Fruit fly (Drosophila melanogaster) whole organism, embryonic: ENCODE data around the gene kin17.

Experiments used
- CG1024 ChIP-seq: fragments of 200-800 bp; sonication (Bioruptor generic); IDR thresholded peaks from 2 replicates; pipeline ENCODE4 v1.3.6; 2022; ENCODE audit warnings: missing biosample characterization, missing genetic modification characterization
- CG10543 ChIP-seq: fragments of 200-800 bp; sonication (Bioruptor generic); optimal IDR thresholded peaks from 3 replicates; lab custom pipeline; 2017; ENCODE audit warnings: missing biosample characterization, mild to moderate bottlenecking, missing genetic modification characterization, moderate library complexity
- CG10959 ChIP-seq: fragments of 200-800 bp; sonication (Bioruptor generic); IDR thresholded peaks from 2 replicates; pipeline ENCODE4 v1.3.6; 2022; ENCODE audit warnings: missing biosample characterization, missing genetic modification characterization
- CG12769 ChIP-seq: fragments of 200-800 bp; sonication (Bioruptor generic); optimal IDR thresholded peaks from 2 replicates; lab custom pipeline; 2019; ENCODE audit warnings: missing biosample characterization, mild to moderate bottlenecking, missing genetic modification characterization, moderate library complexity
- CG14667 ChIP-seq: fragments of 200-800 bp; sonication (Bioruptor generic); IDR thresholded peaks from 2 replicates; pipeline ENCODE4 v1.3.6; 2022; ENCODE audit warnings: missing biosample characterization, missing genetic modification characterization
- CG15601 ChIP-seq: fragments of 200-800 bp; sonication (Bioruptor generic); optimal IDR thresholded peaks from 3 replicates; lab custom pipeline; 2019; ENCODE audit warnings: missing biosample characterization, mild to moderate bottlenecking, missing genetic modification characterization, moderate library complexity
- CG1603 ChIP-seq: fragments of 200-800 bp; sonication (Bioruptor generic); optimal IDR thresholded peaks from 2 replicates; lab custom pipeline; 2019; ENCODE audit warnings: missing biosample characterization, mild to moderate bottlenecking, missing genetic modification characterization, moderate library complexity
- CG17829 ChIP-seq: fragments of 200-800 bp; optimal IDR thresholded peaks from 2 replicates; lab custom pipeline; 2019; ENCODE audit warnings: missing biosample characterization, mild to moderate bottlenecking, missing genetic modification characterization, moderate library complexity
- CG18619 ChIP-seq: fragments of 200-800 bp; sonication (Bioruptor generic); optimal IDR thresholded peaks from 3 replicates; lab custom pipeline; 2017; ENCODE audit warnings: missing biosample characterization, mild to moderate bottlenecking, missing genetic modification characterization
- CG2199 ChIP-seq: fragments of 200-800 bp; sonication (Bioruptor generic); IDR thresholded peaks from 3 replicates; pipeline ENCODE4 v1.3.6; 2022; ENCODE audit warnings: missing biosample characterization, missing genetic modification characterization
- CG2875 ChIP-seq: fragments of 200-800 bp; sonication (Bioruptor generic); optimal IDR thresholded peaks from 2 replicates; lab custom pipeline; 2017; ENCODE audit warnings: missing biosample characterization, mild to moderate bottlenecking, missing genetic modification characterization, missing genetic modification reagents
- CG30403 ChIP-seq: fragments of 200-800 bp; sonication (Bioruptor generic); optimal IDR thresholded peaks from 3 replicates; lab custom pipeline; 2016; ENCODE audit warnings: missing biosample characterization, missing genetic modification characterization
- CG3065 ChIP-seq: fragments of 200-800 bp; sonication (Bioruptor generic); optimal IDR thresholded peaks from 2 replicates; lab custom pipeline; 2016; ENCODE audit warnings: missing biosample characterization, missing genetic modification characterization
- CG31388 ChIP-seq: fragments of 200-800 bp; sonication (Bioruptor generic); optimal IDR thresholded peaks from 2 replicates; lab custom pipeline; 2016; ENCODE audit warnings: missing biosample characterization, missing genetic modification characterization
- CG42726 ChIP-seq: fragments of 200-800 bp; sonication (Bioruptor generic); IDR thresholded peaks from 2 replicates; pipeline ENCODE4 v1.3.6; 2022; ENCODE audit warnings: missing biosample characterization, missing genetic modification characterization; ENCODE audit not compliant: partially characterized antibody
- CG7271 ChIP-seq: fragments of 200-800 bp; sonication (Bioruptor generic); optimal IDR thresholded peaks from 2 replicates; lab custom pipeline; 2018; ENCODE audit warnings: missing biosample characterization, mild to moderate bottlenecking, missing genetic modification characterization, moderate library complexity
- CG7839 ChIP-seq: fragments of 200-800 bp; sonication (Bioruptor generic); optimal IDR thresholded peaks from 3 replicates; lab custom pipeline; 2018; ENCODE audit warnings: missing biosample characterization, mild to moderate bottlenecking, missing genetic modification characterization, moderate library complexity
- CG7928 ChIP-seq: fragments of 200-800 bp; sonication (Bioruptor generic); optimal IDR thresholded peaks from 2 replicates; lab custom pipeline; 2017; ENCODE audit warnings: missing biosample characterization, mild to moderate bottlenecking, missing genetic modification characterization
- CG8290 ChIP-seq, 3 experiments: fragments of 200-800 bp; sonication (Bioruptor generic); optimal IDR thresholded peaks; 2 replicates each; lab custom pipeline; 2016 to 2019; ENCODE audit warnings: missing biosample characterization in 3 of 3, missing genetic modification characterization in 3 of 3, mild to moderate bottlenecking in 2 of 3, moderate library complexity in 1 of 3
- CTCF ChIP-seq: fragments of 200-800 bp; sonication (Bioruptor generic); optimal IDR thresholded peaks from 2 replicates; lab custom pipeline; 2017; ENCODE audit warnings: missing biosample characterization, mild to moderate bottlenecking, missing genetic modification characterization, moderate library complexity
- CrebB ChIP-seq: fragments of 200-800 bp; sonication (Bioruptor generic); optimal IDR thresholded peaks from 3 replicates; lab custom pipeline; 2018; ENCODE audit warnings: missing biosample characterization, mild to moderate bottlenecking, missing genetic modification characterization
- E2f1 ChIP-seq: fragments of 200-800 bp; sonication (Bioruptor generic); IDR thresholded peaks from 2 replicates; pipeline ENCODE4 v1.3.6; 2022; ENCODE audit warnings: missing biosample characterization, missing genetic modification characterization
- E2f2 ChIP-seq: fragments of 200-800 bp; sonication (Bioruptor generic); IDR thresholded peaks from 2 replicates; pipeline ENCODE4 v1.3.6; 2022; ENCODE audit warnings: missing biosample characterization, missing genetic modification characterization
- GATAe ChIP-seq: fragments of 200-800 bp; sonication (Bioruptor generic); conservative IDR thresholded peaks from 2 replicates; pipeline ENCODE4 v1.3.6; 2022; ENCODE audit warnings: missing biosample characterization, missing genetic modification characterization
- Gsc ChIP-seq: fragments of 200-800 bp; sonication (Bioruptor generic); IDR thresholded peaks from 2 replicates; pipeline ENCODE4 v1.3.6; 2022; ENCODE audit warnings: missing biosample characterization, missing genetic modification characterization
- HLH4C ChIP-seq: fragments of 200-800 bp; sonication (Bioruptor generic); IDR thresholded peaks from 3 replicates; pipeline ENCODE4 v1.3.6; 2022; ENCODE audit warnings: missing biosample characterization, missing genetic modification characterization; ENCODE audit not compliant: partially characterized antibody
- HmgZ ChIP-seq: fragments of 200-800 bp; sonication (Bioruptor generic); optimal IDR thresholded peaks from 2 replicates; lab custom pipeline; 2018; ENCODE audit warnings: missing biosample characterization, mild to moderate bottlenecking, missing genetic modification characterization
- MBD-R2 ChIP-seq: fragments of 200-800 bp; sonication (Bioruptor generic); IDR thresholded peaks from 2 replicates; pipeline ENCODE4 v1.3.6; 2022; ENCODE audit warnings: missing biosample characterization, missing genetic modification characterization
- Med ChIP-seq: fragments of 200-800 bp; sonication (Bioruptor generic); peaks from one replicate; lab custom pipeline; 2016; ENCODE audit warnings: missing biosample characterization, missing genetic modification characterization, mild to moderate bottlenecking, inconsistent platforms, moderate library complexity
- NC2α ChIP-seq: fragments of 200-800 bp; sonication (Bioruptor generic); optimal IDR thresholded peaks from 2 replicates; lab custom pipeline; 2016; ENCODE audit warnings: missing biosample characterization, missing genetic modification characterization
- NC2β ChIP-seq: fragments of 200-800 bp; sonication (Bioruptor generic); optimal IDR thresholded peaks from 2 replicates; lab custom pipeline; 2016; ENCODE audit warnings: missing biosample characterization, missing genetic modification characterization
- Vsx1 ChIP-seq: fragments of 200-800 bp; sonication (Bioruptor generic); optimal IDR thresholded peaks from 2 replicates; lab custom pipeline; 2017; ENCODE audit warnings: missing biosample characterization, mild to moderate bottlenecking, missing genetic modification characterization, missing genetic modification reagents
- ase ChIP-seq: fragments of 200-800 bp; sonication (Bioruptor generic); IDR thresholded peaks from 3 replicates; pipeline ENCODE4 v1.3.6; 2022; ENCODE audit warnings: missing biosample characterization, missing genetic modification characterization
- bab2 ChIP-seq: fragments of 200-800 bp; sonication (Bioruptor generic); optimal IDR thresholded peaks from 2 replicates; lab custom pipeline; 2016; ENCODE audit warnings: missing biosample characterization, missing genetic modification characterization
- ci ChIP-seq: fragments of 200-800 bp; sonication (Bioruptor generic); IDR thresholded peaks from 3 replicates; pipeline ENCODE4 v1.3.6; 2022; ENCODE audit warnings: missing biosample characterization, missing genetic modification characterization
- crol ChIP-seq: fragments of 200-800 bp; sonication (Bioruptor generic); IDR thresholded peaks from 2 replicates; pipeline ENCODE4 v1.3.6; 2022; ENCODE audit warnings: missing biosample characterization, missing genetic modification characterization
- cwo ChIP-seq: fragments of 200-800 bp; sonication (Bioruptor generic); optimal IDR thresholded peaks from 3 replicates; lab custom pipeline; 2017; ENCODE audit warnings: missing biosample characterization, missing genetic modification characterization, mild to moderate bottlenecking, moderate library complexity, missing genetic modification reagents
- dysf ChIP-seq: fragments of 200-800 bp; sonication (Bioruptor generic); IDR thresholded peaks from 3 replicates; pipeline ENCODE4 v1.3.6; 2022; ENCODE audit warnings: missing biosample characterization, missing genetic modification characterization
- exex ChIP-seq: fragments of 200-800 bp; sonication (Bioruptor generic); optimal IDR thresholded peaks from 4 replicates; lab custom pipeline; 2018; ENCODE audit warnings: missing biosample characterization, mild to moderate bottlenecking, missing genetic modification characterization, moderate library complexity
- fd102C ChIP-seq: fragments of 200-800 bp; sonication (Bioruptor generic); optimal IDR thresholded peaks from 2 replicates; lab custom pipeline; 2018; ENCODE audit warnings: missing biosample characterization, mild to moderate bottlenecking, missing genetic modification characterization, moderate library complexity
- grn ChIP-seq: fragments of 200-800 bp; sonication (Bioruptor generic); optimal IDR thresholded peaks from 3 replicates; lab custom pipeline; 2017; ENCODE audit warnings: missing biosample characterization, missing genetic modification characterization
- gsb ChIP-seq: fragments of 200-800 bp; sonication (Bioruptor generic); IDR thresholded peaks from 2 replicates; pipeline ENCODE4 v1.3.6; 2022; ENCODE audit warnings: missing biosample characterization, missing genetic modification characterization
- kay ChIP-seq: fragments of 200-800 bp; sonication (Bioruptor generic); optimal IDR thresholded peaks from 2 replicates; lab custom pipeline; 2016; ENCODE audit warnings: missing biosample characterization, missing genetic modification characterization
- lbe ChIP-seq: fragments of 200-800 bp; sonication (Bioruptor generic); optimal IDR thresholded peaks from 2 replicates; lab custom pipeline; 2016; ENCODE audit warnings: missing biosample characterization, mild to moderate bottlenecking, missing genetic modification characterization
- mirr ChIP-seq: fragments of 200-800 bp; sonication (Bioruptor generic); optimal IDR thresholded peaks from 3 replicates; lab custom pipeline; 2018; ENCODE audit warnings: missing biosample characterization, mild to moderate bottlenecking, missing genetic modification characterization
- sc ChIP-seq, 3 experiments: fragments of >200 bp in 2 of 3; fragments of 200-800 bp in 1 of 3; sonication (Bioruptor generic) in 1 of 3; optimal IDR thresholded peaks; 2 replicates in 2 of 3; 3 replicates in 1 of 3; lab custom pipeline; 2017; ENCODE audit warnings: mild to moderate bottlenecking in 1 of 3, missing biosample characterization in 1 of 3, missing genetic modification characterization in 1 of 3, missing genetic modification reagents in 1 of 3
- sd ChIP-seq: fragments of 200-800 bp; sonication (Bioruptor generic); optimal IDR thresholded peaks from 3 replicates; lab custom pipeline; 2018; ENCODE audit warnings: missing biosample characterization, mild to moderate bottlenecking, missing genetic modification characterization, moderate library complexity
- tap ChIP-seq: fragments of 200-800 bp; optimal IDR thresholded peaks from 3 replicates; lab custom pipeline; 2019; ENCODE audit warnings: missing biosample characterization, mild to moderate bottlenecking, missing genetic modification characterization, moderate library complexity
- trh ChIP-seq: fragments of 200-800 bp; sonication (Bioruptor generic); optimal IDR thresholded peaks from 2 replicates; lab custom pipeline; 2016; ENCODE audit warnings: missing biosample characterization, missing genetic modification characterization

kin17 gene

DNA sequence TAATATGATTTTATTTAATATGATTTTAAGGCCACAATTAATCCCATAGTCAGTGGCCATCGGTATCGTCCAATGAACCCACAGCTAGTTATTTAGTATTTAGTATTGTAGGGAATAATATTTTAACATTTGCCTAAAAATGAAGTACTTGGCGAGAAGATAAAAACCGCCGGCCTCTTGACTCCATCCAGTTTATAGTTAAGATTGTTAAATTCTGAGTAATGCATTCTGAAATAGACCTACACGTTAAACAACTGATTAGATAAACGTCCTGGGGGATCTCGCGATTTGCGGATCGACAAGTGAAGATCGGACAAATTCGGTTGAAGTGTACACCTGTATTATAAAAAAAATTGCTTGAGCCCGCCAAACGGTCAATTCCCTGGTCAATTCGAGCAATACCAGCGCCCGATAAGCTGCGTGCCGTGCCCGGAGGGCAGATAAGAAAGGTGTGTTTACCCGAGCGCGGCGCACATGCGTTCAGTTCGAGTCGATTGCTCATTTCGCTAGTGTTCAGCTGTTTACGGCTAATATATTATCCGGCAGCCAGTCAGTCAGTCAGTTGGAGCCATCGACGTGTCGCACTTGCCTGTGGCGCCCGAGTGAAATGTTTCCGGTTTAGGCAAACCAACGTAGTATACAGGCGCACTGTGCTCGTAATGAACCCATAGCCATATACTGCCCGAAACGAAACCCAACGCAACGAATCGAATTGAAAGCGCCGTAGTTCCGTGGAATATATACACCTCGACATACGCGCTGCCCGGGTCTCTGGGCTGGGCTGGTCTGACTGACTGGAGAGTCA lies 30.6 kb downstream of the kin17 start:
- TF ChIP-seq NC2α (no peak), E2f1 (no peak), cwo (peak; percentile 72), NC2β (GFP tag; lab: Kevin White, UChicago) (no peak), Med (GFP tag; lab: Kevin White, UChicago) (peak; percentile 69), fd102C (no peak), CG17829 (no peak), CrebB (tag; lab: Kevin White, UChicago) (peak; percentile 13), CG15601 (peak; percentile 6), CG7271 (tag; lab: Kevin White, UChicago) (no peak), CG2875 (GFP tag; lab: Kevin White, UChicago) (no peak), tap (tag; lab: Kevin White, UChicago) (no peak), CG7928 (GFP tag; lab: Kevin White, UChicago) (no peak), CG10959 (no peak), Gsc (GFP tag; lab: Robert Waterston, UW) (no peak), CG7839 (no peak), CG1603 (tag; lab: Kevin White, UChicago) (no peak), HLH4C (GFP tag; lab: Robert Waterston, UW) (no peak), dysf (GFP tag; lab: Robert Waterston, UW) (0 out of 3 replicates have a peak, but pooled peaks have one; percentile 28), mirr (GFP tag; lab: Kevin White, UChicago) (peak; percentile 42), gsb (GFP tag; lab: Robert Waterston, UW) (no peak), grn (GFP tag; lab: Kevin White, UChicago) (peak; percentile 59), CG31388 (GFP tag; lab: Kevin White, UChicago) (no peak), CG30403 (GFP tag; lab: Kevin White, UChicago) (no peak), CG1024 (GFP tag; lab: Robert Waterston, UW) (0 out of 2 replicates have a peak, but pooled peaks have one; percentile 14), CG14667 (GFP tag; lab: Robert Waterston, UW) (no peak), sd (tag; lab: Kevin White, UChicago) (peak; percentile 60), MBD-R2 (GFP tag; lab: Robert Waterston, UW) (no peak), CG8290 (GFP tag; optimal IDR thresholded peaks at IDR 0.05; lab: Kevin White, UChicago) (no peak), CG8290 (tag; optimal IDR thresholded peaks at IDR 0.05; lab: Kevin White, UChicago) (peak in 1 of 2 experiments; percentile 30), CG42726 (no peak), sc (optimal IDR thresholded peaks at IDR 0.05; lab: Kevin White, UChicago) (no peak), sc (GFP tag; optimal IDR thresholded peaks at IDR 0.05; lab: Kevin White, UChicago) (no peak), CG3065 (GFP tag; lab: Kevin White, UChicago) (no peak), trh (no peak), ase (GFP tag; lab: Robert Waterston, UW) (no peak), crol (no peak), exex (tag; lab: Kevin White, UChicago) (peak; percentile 77), ci (GFP tag; lab: Robert Waterston, UW) (0 out of 3 replicates have a peak, but pooled peaks have one; percentile 25), CG12769 (tag; lab: Kevin White, UChicago) (peak; percentile 3), GATAe (GFP tag; lab: Robert Waterston, UW) (peak; percentile 62), CG18619 (GFP tag; lab: Kevin White, UChicago) (no peak), CTCF (no peak), kay (no peak), bab2 (no peak), E2f2 (0 out of 2 replicates have a peak, but pooled peaks have one; percentile 11), lbe (GFP tag; lab: Kevin White, UChicago) (peak; percentile 16), Vsx1 (GFP tag; lab: Kevin White, UChicago) (peak; percentile 55), CG10543 (GFP tag; lab: Kevin White, UChicago) (peak; percentile 80), HmgZ (tag; lab: Kevin White, UChicago) (peak; percentile 45), CG2199 (GFP tag; lab: Robert Waterston, UW) (peak; percentile 89; the same call in 2 of the 3 replicates)
